Fruit fly (Drosophila melanogaster) whole organism, embryonic: ENCODE data around the gene CG33969.
A peak's percentile ranks its signal among the peaks of the same experiment; 100 is the strongest.

ENCODE experiments used
- ATbp ChIP-seq: fragments of 200-800 bp; sonication (Bioruptor generic); optimal IDR thresholded peaks from 2 replicates; lab custom pipeline; 2017; ENCODE audit warnings: missing biosample characterization, mild to moderate bottlenecking, missing genetic modification characterization, missing genetic modification reagents
- BEAF-32 ChIP-seq: fragments of 200-800 bp; sonication (Bioruptor generic); optimal IDR thresholded peaks from 3 replicates; lab custom pipeline; 2017; ENCODE audit warnings: missing biosample characterization, missing genetic modification characterization, mild to moderate bottlenecking, moderate library complexity, missing genetic modification reagents
- C15 ChIP-seq: fragments of 200-800 bp; sonication (Bioruptor generic); IDR thresholded peaks from 3 replicates; pipeline ENCODE4 v1.3.6; 2022; ENCODE audit warnings: missing biosample characterization, missing genetic modification characterization
- CG10267 ChIP-seq: fragments of 200-800 bp; sonication (Bioruptor generic); optimal IDR thresholded peaks from 2 replicates; lab custom pipeline; 2018; ENCODE audit warnings: missing biosample characterization, mild to moderate bottlenecking, missing genetic modification characterization, moderate library complexity
- CG10431 ChIP-seq: fragments of 200-800 bp; sonication (Bioruptor generic); optimal IDR thresholded peaks from 3 replicates; lab custom pipeline; 2018; ENCODE audit warnings: missing biosample characterization, mild to moderate bottlenecking, missing genetic modification characterization
- CG10979 ChIP-seq: fragments of 200-800 bp; sonication (Bioruptor generic); optimal IDR thresholded peaks from 2 replicates; lab custom pipeline; 2018; ENCODE audit warnings: missing biosample characterization, mild to moderate bottlenecking, missing genetic modification characterization, moderate library complexity
- CG11093 ChIP-seq: fragments of 200-800 bp; sonication (Bioruptor generic); IDR thresholded peaks from 3 replicates; pipeline ENCODE4 v1.3.6; 2022; ENCODE audit warnings: missing biosample characterization, missing genetic modification characterization
- CG11723 ChIP-seq: fragments of 200-800 bp; sonication (Bioruptor generic); optimal IDR thresholded peaks from 2 replicates; lab custom pipeline; 2017; ENCODE audit warnings: missing biosample characterization, mild to moderate bottlenecking, missing genetic modification characterization
- CG12155 ChIP-seq: fragments of 200-800 bp; sonication (Bioruptor generic); optimal IDR thresholded peaks from 3 replicates; lab custom pipeline; 2016; ENCODE audit warnings: missing biosample characterization, missing genetic modification characterization
- CG12219 ChIP-seq: fragments of 200-800 bp; sonication (Bioruptor generic); optimal IDR thresholded peaks from 3 replicates; lab custom pipeline; 2018; ENCODE audit warnings: missing biosample characterization, mild to moderate bottlenecking, missing genetic modification characterization
- CG14860 ChIP-seq: fragments of 200-800 bp; sonication (Bioruptor generic); IDR thresholded peaks from 3 replicates; pipeline ENCODE4 v1.3.6; 2022; ENCODE audit warnings: missing biosample characterization, missing genetic modification characterization; ENCODE audit not compliant: partially characterized antibody
- CG15269 ChIP-seq: fragments of 200-800 bp; sonication (Bioruptor generic); optimal IDR thresholded peaks from 2 replicates; lab custom pipeline; 2018; ENCODE audit warnings: missing biosample characterization, mild to moderate bottlenecking, missing genetic modification characterization, moderate library complexity
- CG17361 ChIP-seq: fragments of 200-800 bp; sonication (Bioruptor generic); IDR thresholded peaks from 3 replicates; pipeline ENCODE4 v1.3.6; 2022; ENCODE audit warnings: missing biosample characterization, missing genetic modification characterization
- CG2116 ChIP-seq: fragments of 200-800 bp; sonication (Bioruptor generic); optimal IDR thresholded peaks from 3 replicates; lab custom pipeline; 2018; ENCODE audit warnings: missing biosample characterization, mild to moderate bottlenecking, missing genetic modification characterization
- CG31365 ChIP-seq: fragments of 200-800 bp; sonication (Bioruptor generic); optimal IDR thresholded peaks from 2 replicates; lab custom pipeline; 2018; ENCODE audit warnings: missing biosample characterization, mild to moderate bottlenecking, missing genetic modification characterization
- CG33557 ChIP-seq: fragments of 200-800 bp; sonication (Bioruptor generic); optimal IDR thresholded peaks from 2 replicates; lab custom pipeline; 2019; ENCODE audit warnings: missing biosample characterization, mild to moderate bottlenecking, missing genetic modification characterization, moderate library complexity
- CG3995 ChIP-seq: fragments of 200-800 bp; sonication (Bioruptor generic); optimal IDR thresholded peaks from 3 replicates; lab custom pipeline; 2016; ENCODE audit warnings: missing biosample characterization, missing genetic modification characterization
- CG4707 ChIP-seq: fragments of 200-800 bp; sonication (Bioruptor generic); optimal IDR thresholded peaks from 2 replicates; lab custom pipeline; 2018; ENCODE audit warnings: missing biosample characterization, mild to moderate bottlenecking, missing genetic modification characterization, moderate library complexity
- CG5953 ChIP-seq: fragments of 200-800 bp; sonication (Bioruptor generic); IDR thresholded peaks from 2 replicates; pipeline ENCODE4 v1.3.6; 2022; ENCODE audit warnings: missing biosample characterization, missing genetic modification characterization
- CG8765 ChIP-seq: fragments of 200-800 bp; sonication (Bioruptor generic); IDR thresholded peaks from 2 replicates; pipeline ENCODE4 v1.3.6; 2022; ENCODE audit warnings: missing biosample characterization, missing genetic modification characterization
- CG8924 ChIP-seq: fragments of 200-800 bp; optimal IDR thresholded peaks from 3 replicates; lab custom pipeline; 2019; ENCODE audit warnings: missing biosample characterization, mild to moderate bottlenecking, missing genetic modification characterization, moderate library complexity
- CG9797 ChIP-seq: fragments of 200-800 bp; sonication (Bioruptor generic); optimal IDR thresholded peaks from 3 replicates; lab custom pipeline; 2018; ENCODE audit warnings: missing biosample characterization, mild to moderate bottlenecking, missing genetic modification characterization
- CG9876 ChIP-seq: fragments of 200-800 bp; sonication (Bioruptor generic); optimal IDR thresholded peaks from 2 replicates; lab custom pipeline; 2016; ENCODE audit warnings: missing biosample characterization, missing genetic modification characterization
- D ChIP-seq, 2 experiments: fragments of 200-800 bp in 1 of 2; fragments of >200 bp in 1 of 2; sonication (Bioruptor generic) in 1 of 2; optimal IDR thresholded peaks; 2 replicates in 1 of 2; 3 replicates in 1 of 2; lab custom pipeline; 2017; ENCODE audit warnings: mild to moderate bottlenecking in 1 of 2, missing biosample characterization in 1 of 2, missing genetic modification characterization in 1 of 2, missing genetic modification reagents in 1 of 2
- Doc2 ChIP-seq: fragments of 200-800 bp; sonication (Bioruptor generic); IDR thresholded peaks from 2 replicates; pipeline ENCODE4 v1.3.6; 2022; ENCODE audit warnings: missing biosample characterization, missing genetic modification characterization
- Fer1 ChIP-seq: fragments of 200-800 bp; sonication (Bioruptor generic); optimal IDR thresholded peaks from 2 replicates; lab custom pipeline; 2017; ENCODE audit warnings: missing biosample characterization, mild to moderate bottlenecking, missing genetic modification characterization
- Fer2 ChIP-seq: fragments of 200-800 bp; sonication (Bioruptor generic); optimal IDR thresholded peaks from 2 replicates; lab custom pipeline; 2018; ENCODE audit warnings: missing biosample characterization, mild to moderate bottlenecking, missing genetic modification characterization, moderate library complexity
- Fer3 ChIP-seq: fragments of 200-800 bp; sonication (Bioruptor generic); optimal IDR thresholded peaks from 2 replicates; lab custom pipeline; 2018; ENCODE audit warnings: missing biosample characterization, mild to moderate bottlenecking, missing genetic modification characterization, moderate library complexity
- Hey ChIP-seq: fragments of 200-800 bp; sonication (Bioruptor generic); optimal IDR thresholded peaks from 3 replicates; lab custom pipeline; 2018; ENCODE audit warnings: missing biosample characterization, mild to moderate bottlenecking, missing genetic modification characterization
- Hsf ChIP-seq: fragments of 200-800 bp; sonication (Bioruptor generic); optimal IDR thresholded peaks from 3 replicates; lab custom pipeline; 2016; ENCODE audit warnings: missing biosample characterization, missing genetic modification characterization
- Jarid2 ChIP-seq: fragments of 200-800 bp; sonication (Bioruptor generic); optimal IDR thresholded peaks from 3 replicates; lab custom pipeline; 2017; ENCODE audit warnings: mild to moderate bottlenecking, missing biosample characterization, missing genetic modification reagents, missing genetic modification characterization
- MESR4 ChIP-seq: fragments of 200-800 bp; sonication (Bioruptor generic); optimal IDR thresholded peaks from 2 replicates; lab custom pipeline; 2018; ENCODE audit warnings: missing biosample characterization, mild to moderate bottlenecking, missing genetic modification characterization, moderate library complexity
- Myb ChIP-seq: fragments of 200-800 bp; sonication (Bioruptor generic); optimal IDR thresholded peaks from 2 replicates; lab custom pipeline; 2016; ENCODE audit warnings: missing biosample characterization, missing genetic modification characterization
- Oli ChIP-seq: fragments of 200-800 bp; sonication (Bioruptor generic); optimal IDR thresholded peaks from 2 replicates; lab custom pipeline; 2018; ENCODE audit warnings: missing biosample characterization, mild to moderate bottlenecking, missing genetic modification characterization, moderate library complexity
- Poxn ChIP-seq: fragments of 200-800 bp; sonication (Bioruptor generic); IDR thresholded peaks from 2 replicates; pipeline ENCODE4 v1.3.6; 2022; ENCODE audit warnings: missing biosample characterization, missing genetic modification characterization
- Ptx1 ChIP-seq: fragments of 200-800 bp; sonication (Bioruptor generic); IDR thresholded peaks from 2 replicates; pipeline ENCODE4 v1.3.6; 2022; ENCODE audit warnings: missing biosample characterization, missing genetic modification characterization
- Sox100B ChIP-seq: fragments of 200-800 bp; sonication (Bioruptor generic); optimal IDR thresholded peaks from 3 replicates; lab custom pipeline; 2018; ENCODE audit warnings: missing biosample characterization, mild to moderate bottlenecking, missing genetic modification characterization
- bab2 ChIP-seq: fragments of 200-800 bp; sonication (Bioruptor generic); optimal IDR thresholded peaks from 2 replicates; lab custom pipeline; 2016; ENCODE audit warnings: missing biosample characterization, missing genetic modification characterization
- chn ChIP-seq: fragments of 200-800 bp; sonication (Bioruptor generic); optimal IDR thresholded peaks from 2 replicates; lab custom pipeline; 2016; ENCODE audit warnings: missing biosample characterization, missing genetic modification characterization
- croc ChIP-seq: fragments of 200-800 bp; sonication (Bioruptor generic); conservative IDR thresholded peaks from 3 replicates; pipeline ENCODE4 v1.3.6; 2022; ENCODE audit warnings: missing biosample characterization, missing genetic modification characterization
- da ChIP-seq: fragments of 200-800 bp; sonication (Bioruptor generic); optimal IDR thresholded peaks from 2 replicates; lab custom pipeline; 2016; ENCODE audit warnings: missing biosample characterization, missing genetic modification characterization
- fd3F ChIP-seq: fragments of 200-800 bp; sonication (Bioruptor generic); optimal IDR thresholded peaks from 2 replicates; lab custom pipeline; 2018; ENCODE audit warnings: missing biosample characterization, mild to moderate bottlenecking, missing genetic modification characterization, moderate library complexity
- gem ChIP-seq: fragments of 200-800 bp; sonication (Bioruptor generic); optimal IDR thresholded peaks from 2 replicates; lab custom pipeline; 2019; ENCODE audit warnings: missing biosample characterization, mild to moderate bottlenecking, missing genetic modification characterization, moderate library complexity
- insv ChIP-seq, 2 experiments: fragments of 200-800 bp; sonication (Bioruptor generic); optimal IDR thresholded peaks; 3 replicates each; lab custom pipeline; 2016 to 2018; ENCODE audit warnings: missing biosample characterization in 2 of 2, missing genetic modification characterization in 2 of 2
- pita ChIP-seq: fragments of 200-800 bp; sonication (Bioruptor generic); optimal IDR thresholded peaks from 2 replicates; lab custom pipeline; 2017; ENCODE audit warnings: missing biosample characterization, mild to moderate bottlenecking, missing genetic modification characterization
- slou ChIP-seq: fragments of 200-800 bp; sonication (Bioruptor generic); optimal IDR thresholded peaks from 3 replicates; lab custom pipeline; 2016; ENCODE audit warnings: missing biosample characterization, missing genetic modification characterization
- trem ChIP-seq: fragments of 200-800 bp; optimal IDR thresholded peaks from 3 replicates; lab custom pipeline; 2019; ENCODE audit warnings: missing biosample characterization, mild to moderate bottlenecking, missing genetic modification characterization, moderate library complexity
- z ChIP-seq: fragments of 200-800 bp; sonication (Bioruptor generic); IDR thresholded peaks from 3 replicates; pipeline ENCODE4 v1.3.6; 2022; ENCODE audit warnings: missing biosample characterization, missing genetic modification characterization
- zen ChIP-seq: fragments of 200-800 bp; sonication (Bioruptor generic); optimal IDR thresholded peaks from 3 replicates; lab custom pipeline; 2018; ENCODE audit warnings: missing biosample characterization, mild to moderate bottlenecking, missing genetic modification characterization, moderate library complexity

Gene CG33969

dm6 chr3L:20384086-20384810 is 9.1 kb downstream of the CG33969 start, which contains the start of the genes CG5498 and fbl (continued):
- TF ChIP-seq CG11723 (GFP tag; lab: Kevin White, UChicago) (no peak), D (optimal IDR thresholded peaks at IDR 0.05; lab: Kevin White, UChicago) (no peak), D (GFP tag; optimal IDR thresholded peaks at IDR 0.05; lab: Kevin White, UChicago) (peak; percentile 41), pita (no peak), CG12219 (GFP tag; lab: Kevin White, UChicago) (no peak), CG9797 (GFP tag; lab: Kevin White, UChicago) (no peak), CG8765 (GFP tag; lab: Robert Waterston, UW) (no peak), Fer1 (GFP tag; lab: Kevin White, UChicago) (peak; percentile 52), CG11093 (GFP tag; lab: Robert Waterston, UW) (no peak), CG14860 (GFP tag; lab: Robert Waterston, UW) (no peak), Fer2 (peak; percentile 61), Poxn (GFP tag; lab: Robert Waterston, UW) (no peak), bab2 (GFP tag; lab: Kevin White, UChicago) (peak; percentile 53), CG31365 (tag; lab: Kevin White, UChicago) (peak; percentile 21), zen (tag; lab: Kevin White, UChicago) (peak; percentile 34), MESR4 (GFP tag; lab: Kevin White, UChicago) (peak; percentile 60), CG10431 (peak; percentile 43), slou (GFP tag; lab: Kevin White, UChicago) (peak; percentile 20), CG2116 (GFP tag; lab: Kevin White, UChicago) (peak; percentile 76), CG9876 (GFP tag; lab: Kevin White, UChicago) (no peak), gem (tag; lab: Kevin White, UChicago) (peak; percentile 83), Oli (tag; lab: Kevin White, UChicago) (peak; percentile 25), Ptx1 (GFP tag; lab: Robert Waterston, UW) (peak; percentile 40), Sox100B (GFP tag; lab: Kevin White, UChicago) (peak; percentile 73), CG3995 (GFP tag; lab: Kevin White, UChicago) (peak; percentile 10), Jarid2 (GFP tag; lab: Kevin White, UChicago) (no peak), CG17361 (GFP tag; lab: Robert Waterston, UW) (peak; percentile 80; the same call in 2 of the 3 replicates), ATbp (GFP tag; lab: Kevin White, UChicago) (no peak), CG12155 (GFP tag; lab: Kevin White, UChicago) (peak; percentile 74), CG10267 (tag; lab: Kevin White, UChicago) (peak; percentile 98), CG15269 (tag; lab: Kevin White, UChicago) (peak; percentile 60), CG8924 (tag; lab: Kevin White, UChicago) (peak; percentile 74), CG10979 (peak; percentile 52), insv (GFP tag; optimal IDR thresholded peaks at IDR 0.05; lab: Kevin White, UChicago) (peak in 1 of 2 experiments; percentile 45), CG33557 (GFP tag; lab: Kevin White, UChicago) (peak; percentile 61), chn (GFP tag; lab: Kevin White, UChicago) (peak; percentile 46), fd3F (GFP tag; lab: Kevin White, UChicago) (peak; percentile 37), Hey (tag; lab: Kevin White, UChicago) (no peak), Fer3 (tag; lab: Kevin White, UChicago) (peak; percentile 65), croc (GFP tag; lab: Robert Waterston, UW) (no peak), trem (peak; percentile 83), CG4707 (GFP tag; lab: Kevin White, UChicago) (no peak), Myb (GFP tag; lab: Kevin White, UChicago) (peak; percentile 91), z (GFP tag; lab: Robert Waterston, UW) (no peak), CG5953 (GFP tag; lab: Robert Waterston, UW) (no peak), da (no peak), BEAF-32 (GFP tag; lab: Kevin White, UChicago) (peak; percentile 57), Doc2 (no peak), Hsf (GFP tag; lab: Kevin White, UChicago) (peak; percentile 78), C15 (GFP tag; lab: Robert Waterston, UW) (no peak)
